Worm (Caenorhabditis elegans): ENCODE data around the gene Y54G9A.7.

Y54G9A.7 gene

DNA sequence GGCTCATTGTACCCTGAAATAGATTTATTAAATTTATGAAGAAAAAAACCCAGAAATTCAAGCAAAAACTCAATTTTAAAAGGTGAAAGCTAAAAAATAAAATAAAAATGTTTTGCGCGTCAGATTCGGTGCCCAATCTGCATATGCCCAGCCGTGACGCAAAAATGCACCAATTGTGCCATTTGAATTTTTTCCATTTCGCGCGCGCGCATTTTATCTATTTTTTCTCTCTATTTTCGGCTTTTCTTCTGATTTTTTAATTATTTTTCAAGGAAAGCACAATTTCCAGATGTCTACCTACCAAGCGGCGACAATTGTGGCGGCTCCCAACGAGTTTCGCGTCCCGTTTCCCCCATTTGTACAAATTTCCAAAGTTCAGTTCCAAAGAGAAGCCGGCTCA is at the start of gene Y54G9A.7, which contains the start of gene bub-3:
Gene Y54G9A.7 (minus strand): TSS at position 7 of the 400 bp plus-strand sequence.
Gene bub-3 (plus strand): TSS at position 270 of the 400 bp plus-strand sequence.
- no peak for TF ChIP-seq unc-62 (GFP tag; optimal IDR thresholded peaks at IDR 0.05)

DNA sequence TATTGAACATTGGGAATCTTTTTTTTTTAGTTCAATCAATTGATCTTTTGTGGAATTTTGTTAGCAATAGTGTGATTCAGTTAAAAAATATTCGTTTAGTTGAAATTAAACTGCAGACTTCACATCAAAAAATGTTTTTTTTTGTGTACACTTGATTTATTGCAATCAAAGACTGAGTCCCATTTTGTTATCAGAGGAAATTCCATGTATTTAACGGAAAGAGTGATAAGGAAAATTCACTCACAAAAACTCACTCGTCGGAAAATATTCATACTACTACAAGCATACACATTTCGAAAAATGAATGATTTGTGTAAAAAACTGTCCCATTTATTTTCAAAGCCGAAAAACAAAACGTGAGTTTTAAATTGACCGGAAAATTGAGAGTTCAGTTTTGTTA is 45.7 kb upstream of the Y54G9A.7 start, which contains the start of gene C01B9.1:
Gene C01B9.1 (plus strand): TSS at position 241 of the 400 bp plus-strand sequence.
- TF ChIP-seq unc-62 (GFP tag; optimal IDR thresholded peaks at IDR 0.05), result no peak

DNA sequence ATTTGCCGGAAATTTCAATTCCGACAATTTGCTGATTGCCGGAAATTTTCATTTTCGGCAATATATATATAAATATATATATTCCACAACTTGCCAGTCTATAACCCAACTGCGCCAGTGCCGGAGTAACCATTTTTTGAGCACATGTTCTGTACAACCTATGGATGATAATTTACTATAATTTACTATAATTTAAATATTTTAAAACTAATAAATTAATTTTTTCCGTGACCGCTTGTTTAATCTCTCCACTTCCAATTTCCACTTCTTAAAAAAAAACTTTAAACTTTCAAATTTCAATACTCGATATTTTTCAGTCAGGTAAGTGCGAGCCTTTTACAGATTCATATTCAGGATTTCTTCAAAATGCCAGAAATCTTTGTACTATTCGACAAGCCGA is 40.4 kb upstream of the Y54G9A.7 start, which contains the start of gene arrd-12:
Gene arrd-12 (plus strand): TSS at position 301 of the 400 bp plus-strand sequence.
- TF ChIP-seq unc-62 (GFP tag; optimal IDR thresholded peaks at IDR 0.05), result no peak

DNA sequence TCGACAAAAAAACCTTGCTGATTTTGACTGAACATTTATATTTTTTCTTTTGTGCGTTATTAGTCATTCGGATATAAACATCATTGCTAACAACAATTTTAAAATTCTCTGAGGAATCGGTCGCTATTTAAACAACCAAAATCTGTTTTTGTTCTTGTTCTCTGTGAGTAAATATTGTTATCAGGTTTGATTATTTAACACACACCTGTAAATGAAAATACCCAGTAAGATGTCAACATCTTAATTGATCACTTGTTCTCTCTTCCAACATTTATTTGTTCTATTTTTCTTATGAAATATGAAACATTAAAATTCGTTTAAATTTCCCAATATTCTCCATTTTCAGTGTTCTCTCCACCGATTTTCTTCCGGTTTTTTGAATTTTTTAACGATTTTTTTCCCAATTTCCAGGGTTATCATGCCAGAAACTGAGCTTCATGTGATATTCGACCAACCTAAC is 37.4 kb upstream of the Y54G9A.7 start, which contains the start of gene arrd-11:
Gene arrd-11 (plus strand): TSS at position 410 of the 460 bp plus-strand sequence.
- TF ChIP-seq unc-62 (GFP tag; optimal IDR thresholded peaks at IDR 0.05), result no peak

DNA sequence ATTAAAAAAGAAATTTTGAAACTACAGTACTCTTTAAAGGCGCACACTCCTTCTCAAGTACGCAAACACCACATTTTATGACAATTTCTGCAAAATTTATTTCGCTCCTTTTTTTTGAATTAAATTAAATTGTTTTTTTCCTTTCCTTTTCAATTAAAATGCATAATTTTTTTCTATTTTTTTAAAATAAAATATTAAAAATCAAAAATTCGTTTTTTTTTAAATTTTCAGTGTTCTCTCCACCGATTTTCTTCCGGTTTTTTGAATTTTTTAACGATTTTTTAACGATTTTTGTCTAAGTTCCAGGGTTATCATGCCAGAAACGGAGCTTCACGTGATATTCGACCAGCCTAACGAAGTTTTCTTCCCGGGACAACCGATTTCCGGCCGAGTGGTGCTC is 32.5 kb upstream of the Y54G9A.7 start, which contains the start of gene arrd-13:
Gene arrd-13 (plus strand): TSS at position 301 of the 400 bp plus-strand sequence.
- TF ChIP-seq unc-62 (GFP tag; optimal IDR thresholded peaks at IDR 0.05), result no peak

DNA sequence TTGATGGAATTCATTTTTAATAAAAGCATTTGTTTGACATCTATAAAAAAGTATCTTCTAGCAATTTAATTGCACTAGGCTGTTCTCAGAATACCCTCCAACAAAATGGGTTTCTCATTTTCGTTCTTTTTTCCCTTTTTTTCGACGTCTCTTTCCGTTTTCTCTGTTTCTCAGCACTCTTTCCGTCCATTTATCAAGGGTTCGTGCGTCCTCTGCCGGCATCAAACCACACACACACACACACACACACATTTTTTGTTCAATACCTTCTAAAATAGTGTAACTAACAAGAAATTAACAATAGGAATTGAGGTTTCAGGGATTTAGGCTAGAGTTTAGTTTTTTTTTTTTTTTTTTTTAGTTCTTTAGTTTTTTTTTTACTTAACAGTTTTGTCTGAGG is 30.6 kb upstream of the Y54G9A.7 start:
- no peak for TF ChIP-seq unc-62 (GFP tag; optimal IDR thresholded peaks at IDR 0.05)

DNA sequence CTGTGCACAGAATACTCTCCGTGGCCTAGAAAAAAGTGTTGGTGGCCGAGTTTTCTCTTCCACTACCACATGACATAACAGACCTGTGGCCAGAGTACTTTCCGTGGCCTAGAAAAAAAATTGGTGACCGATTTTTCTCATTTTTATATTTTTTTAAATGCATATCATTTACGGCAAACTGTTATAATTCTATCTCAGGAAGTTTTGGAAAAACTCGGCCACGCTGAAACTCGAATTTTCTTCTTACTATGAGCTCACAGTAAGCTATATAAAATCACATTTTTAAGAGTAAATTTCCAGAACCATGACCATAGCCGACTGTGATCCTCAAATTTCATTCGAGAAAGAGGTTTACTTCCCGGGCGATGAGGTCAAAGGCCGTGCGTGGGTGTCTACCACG is 26.4 kb upstream of the Y54G9A.7 start, which contains the start of gene arrd-14:
Gene arrd-14 (plus strand): TSS at position 301 of the 400 bp plus-strand sequence.
- TF ChIP-seq unc-62 (GFP tag; optimal IDR thresholded peaks at IDR 0.05), result no peak

- TF ChIP-seq unc-62 (GFP tag; optimal IDR thresholded peaks at IDR 0.05), result no peak
Observed at ce11 chrII:13751030-13751429, 25.4 kb upstream of the Y54G9A.7 start.

ce11 chrII:13750128-13750527 is 24.5 kb upstream of the Y54G9A.7 start:
- TF ChIP-seq unc-62 (GFP tag; optimal IDR thresholded peaks at IDR 0.05), result no peak

DNA sequence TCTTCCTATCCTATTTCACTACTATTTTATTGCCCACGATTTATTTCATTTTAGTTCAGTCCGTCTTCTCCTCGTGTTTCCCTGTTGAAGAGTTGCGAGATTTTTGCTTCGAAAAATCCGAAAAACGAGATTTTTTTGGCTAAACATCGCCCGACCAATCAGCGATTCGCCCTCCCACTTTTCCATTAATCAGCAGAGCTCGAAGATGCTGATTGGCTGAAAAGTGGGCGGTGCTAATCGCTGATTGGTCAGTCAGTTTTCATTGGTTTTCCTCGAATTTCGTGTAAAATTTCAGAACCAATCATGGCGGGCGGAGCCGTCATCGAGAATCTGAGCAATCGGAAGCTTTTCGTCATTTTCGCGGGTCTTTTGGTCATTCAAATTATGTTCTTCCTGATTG is 15.8 kb upstream of the Y54G9A.7 start, which contains the start of gene mig-14:
Gene mig-14 (plus strand): TSS at position 290 of the 400 bp plus-strand sequence.
- no peak for TF ChIP-seq unc-62 (GFP tag; optimal IDR thresholded peaks at IDR 0.05)

- no peak for TF ChIP-seq unc-62 (GFP tag; optimal IDR thresholded peaks at IDR 0.05)
Observed at ce11 chrII:13739423-13739822, 13.8 kb upstream of the Y54G9A.7 start.

DNA sequence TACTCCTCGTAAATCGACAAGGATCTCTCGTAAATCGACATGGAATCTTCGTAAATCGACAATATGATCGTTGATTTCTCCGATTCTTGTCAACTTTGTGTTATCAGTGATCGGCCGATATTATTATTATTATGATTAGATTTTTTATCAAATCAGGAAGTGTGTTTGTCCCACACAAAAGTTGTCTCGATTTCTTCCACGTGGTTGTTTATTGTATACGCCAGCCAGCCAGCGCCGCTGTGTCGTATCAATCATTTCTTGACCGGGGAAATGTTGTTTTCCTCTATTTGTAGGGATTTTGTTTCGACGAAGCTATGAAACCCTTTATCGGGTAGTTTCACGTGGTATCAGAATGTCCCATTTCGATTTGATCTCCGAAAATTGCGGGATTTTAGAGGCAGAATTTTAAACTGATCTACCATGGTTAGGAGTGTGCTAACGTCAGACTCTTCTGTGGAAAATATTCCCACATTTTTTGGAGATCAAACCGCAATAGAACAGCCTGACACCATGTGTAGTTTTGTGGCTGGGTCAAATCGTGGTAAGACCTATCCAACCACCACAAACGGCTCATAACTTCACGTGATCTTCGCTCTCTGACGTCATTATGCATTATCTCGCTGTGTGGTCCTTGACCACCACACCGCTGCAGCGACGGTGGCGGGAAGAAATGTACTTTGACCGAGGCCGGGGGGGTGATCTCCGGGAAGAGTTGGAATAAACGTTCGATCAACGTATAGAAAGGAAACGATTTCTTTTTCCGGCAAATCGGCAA is 12.3 kb upstream of the Y54G9A.7 start:
- TF ChIP-seq unc-62 (GFP tag; optimal IDR thresholded peaks at IDR 0.05), result no peak

- no peak for TF ChIP-seq unc-62 (GFP tag; optimal IDR thresholded peaks at IDR 0.05)
Observed at ce11 chrII:13736906-13737305, 11.3 kb upstream of the Y54G9A.7 start.

DNA sequence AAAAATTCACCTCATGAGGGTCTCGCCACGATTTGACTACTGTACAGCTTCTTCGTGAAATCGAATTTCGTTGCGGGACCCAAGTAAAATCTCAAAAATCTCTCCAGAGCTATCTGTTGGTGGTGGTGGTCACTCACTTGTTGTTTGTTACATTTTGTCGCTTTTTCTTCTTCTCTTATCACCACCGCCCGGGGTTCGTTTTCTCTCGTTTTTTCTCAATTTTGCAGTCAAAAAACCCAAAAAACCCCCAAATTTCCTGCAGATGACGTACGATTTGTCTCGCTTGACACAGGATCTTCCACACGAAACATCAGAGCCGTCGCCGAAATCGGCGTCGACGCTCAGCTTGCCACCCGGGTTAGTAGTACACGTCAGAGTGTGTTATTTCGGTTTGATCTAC is 10.5 kb upstream of the Y54G9A.7 start, which contains the start of gene R06B9.5:
Gene R06B9.5 (plus strand): TSS at position 232 of the 400 bp plus-strand sequence.
- no peak for TF ChIP-seq unc-62 (GFP tag; optimal IDR thresholded peaks at IDR 0.05)

DNA sequence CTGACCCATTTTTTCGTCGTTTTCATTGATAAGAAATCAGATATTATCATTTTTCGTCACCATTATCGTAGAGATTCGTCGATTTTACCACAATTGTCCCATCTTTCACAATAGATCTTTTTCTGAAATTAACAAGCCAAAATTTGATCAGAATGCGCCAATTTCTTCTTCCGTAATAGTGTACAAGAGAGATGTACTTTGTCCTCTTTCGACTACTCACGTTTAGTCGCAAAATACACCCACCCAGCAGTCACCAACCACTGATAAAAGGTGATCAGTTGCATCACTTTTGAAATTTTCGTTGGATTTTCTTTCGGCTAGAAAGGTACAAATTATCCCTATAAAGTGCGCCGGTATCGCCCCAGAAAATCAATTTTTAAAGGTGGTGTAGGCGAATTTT is 7.0 kb upstream of the Y54G9A.7 start:
- TF ChIP-seq unc-62 (GFP tag; optimal IDR thresholded peaks at IDR 0.05), result no peak

- no peak for TF ChIP-seq unc-62 (GFP tag; optimal IDR thresholded peaks at IDR 0.05)
Observed at ce11 chrII:13732146-13732545, 6.5 kb upstream of the Y54G9A.7 start.

- no peak for TF ChIP-seq unc-62 (GFP tag; optimal IDR thresholded peaks at IDR 0.05)
Observed at ce11 chrII:13729416-13729815, 3.8 kb upstream of the Y54G9A.7 start, which contains the start of gene Y54G9A.9. Gene Y54G9A.9, plus strand, starts transcription at chrII:13729716.

All from whole organism, dauer.